Worm (Caenorhabditis elegans): ENCODE results near the gene pxn-1.

Gene pxn-1

DNA sequence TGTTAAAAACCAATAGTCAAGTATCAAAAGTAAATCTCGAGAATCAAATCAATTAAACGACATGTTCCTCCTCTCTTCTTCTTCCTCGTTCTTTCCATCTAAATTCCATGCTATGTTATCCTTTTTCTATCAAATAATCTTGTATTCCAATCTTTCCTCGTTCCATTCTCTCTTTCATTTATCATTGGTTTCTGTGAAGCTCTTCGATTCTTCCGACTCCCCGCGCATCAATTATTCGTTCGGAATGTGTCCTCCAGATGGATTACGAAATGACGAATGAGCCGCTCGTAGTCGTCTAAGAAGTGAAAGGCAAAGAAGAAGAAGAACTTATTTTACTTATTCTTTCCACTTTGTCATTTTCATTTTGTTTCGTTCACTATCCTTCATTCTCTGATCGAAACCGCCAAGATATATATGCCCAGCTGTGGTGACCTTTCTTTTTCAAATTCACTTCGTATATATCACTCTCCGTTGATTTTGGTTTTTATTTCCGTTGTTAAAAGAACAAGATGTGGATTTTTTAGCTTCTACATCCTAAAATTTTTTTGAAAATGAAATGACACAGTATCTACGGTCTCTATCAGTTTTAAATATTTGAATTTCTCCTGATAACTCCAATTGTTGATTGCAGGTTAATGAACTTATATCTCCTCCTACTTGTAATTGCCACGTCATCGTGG is at the start of gene pxn-1:
TSS of gene pxn-1 (plus strand) at position 630 of the 680 bp plus-strand sequence.
- TF ChIP-seq aly-1 (tag; optimal IDR thresholded peaks at IDR 0.05) (no peak), F13C5.2 (tag; optimal IDR thresholded peaks at IDR 0.05) (no peak), tbx-37 (GFP tag; conservative IDR thresholded peaks at IDR 0.05) (no peak), ama-1 (optimal IDR thresholded peaks at IDR 0.05) (no peak), tra-4 (tag; optimal IDR thresholded peaks at IDR 0.05) (no peak), B0310.2 (tag; optimal IDR thresholded peaks at IDR 0.05) (no peak), flt-1 (GFP tag; IDR thresholded peaks at IDR 0.05) (no peak)

DNA sequence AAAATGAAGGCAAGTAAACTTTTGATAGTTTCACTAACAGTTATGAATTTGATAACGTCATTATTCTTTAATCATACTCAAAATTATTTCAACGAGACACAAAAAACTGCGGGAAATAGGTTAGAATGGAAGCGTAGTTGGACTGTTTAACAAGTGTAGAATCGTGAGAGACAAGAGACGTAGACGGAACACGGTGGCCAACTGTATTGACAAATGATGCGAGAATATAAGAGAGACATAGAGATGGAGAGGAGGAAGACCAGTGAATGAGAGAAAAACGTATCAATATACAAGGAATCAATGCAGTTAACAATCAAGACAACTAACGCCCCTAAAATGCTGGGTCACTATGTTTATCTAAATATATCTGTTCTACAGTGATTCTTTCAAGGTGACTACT is 49.1 kb upstream of the pxn-1 start:
- TF ChIP-seq hnd-1 (tag; optimal IDR thresholded peaks at IDR 0.05) (no peak), ceh-13 (GFP tag; optimal IDR thresholded peaks at IDR 0.05) (no peak), sea-1 (GFP tag; conservative IDR thresholded peaks at IDR 0.05) (no peak), tbx-37 (GFP tag; conservative IDR thresholded peaks at IDR 0.05) (no peak), flt-1 (GFP tag; IDR thresholded peaks at IDR 0.05) (no peak), tbx-11 (GFP tag; IDR thresholded peaks at IDR 0.05) (no peak), scrt-1 (GFP tag; IDR thresholded peaks at IDR 0.05) (no peak), ama-1 (optimal IDR thresholded peaks at IDR 0.05) (no peak), tra-4 (tag; optimal IDR thresholded peaks at IDR 0.05) (no peak), B0310.2 (tag; optimal IDR thresholded peaks at IDR 0.05) (no peak), aly-1 (tag; optimal IDR thresholded peaks at IDR 0.05) (no peak), hmg-4 (GFP tag; optimal IDR thresholded peaks at IDR 0.05) (no peak), hmbx-1 (tag; optimal IDR thresholded peaks at IDR 0.05) (no peak), ets-7 (tag; optimal IDR thresholded peaks at IDR 0.05) (no peak), F13C5.2 (tag; optimal IDR thresholded peaks at IDR 0.05) (no peak), ceh-36 (tag; optimal IDR thresholded peaks at IDR 0.05) (no peak)

DNA sequence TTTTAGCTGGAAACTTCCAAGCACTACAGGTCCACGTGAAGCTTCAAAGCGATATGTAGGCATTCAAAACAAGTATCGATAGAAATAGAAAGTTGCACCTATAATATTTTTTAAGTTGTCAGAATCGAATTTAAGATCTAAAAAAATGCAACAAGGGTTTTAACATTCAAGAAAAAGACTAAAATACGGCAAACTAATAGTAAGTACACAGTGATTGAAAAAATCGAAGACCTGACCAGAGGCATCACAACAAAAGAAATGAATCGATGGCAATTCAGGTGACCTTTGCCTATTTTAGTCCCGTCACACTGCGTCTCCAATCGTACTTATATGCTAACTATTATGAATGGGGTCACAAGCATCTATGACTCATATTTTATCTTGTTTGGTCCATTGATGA is 46.8 kb upstream of the pxn-1 start, which contains the start of gene T23B12.5:
TSS of gene T23B12.5 (minus strand) at position 101 of the 400 bp plus-strand sequence.
- TF ChIP-seq tbx-37 (GFP tag; conservative IDR thresholded peaks at IDR 0.05) (no peak), B0310.2 (tag; optimal IDR thresholded peaks at IDR 0.05) (no peak), tra-4 (tag; optimal IDR thresholded peaks at IDR 0.05) (no peak), ama-1 (optimal IDR thresholded peaks at IDR 0.05) (no peak), scrt-1 (GFP tag; IDR thresholded peaks at IDR 0.05) (no peak), hmbx-1 (tag; optimal IDR thresholded peaks at IDR 0.05) (no peak), hmg-4 (GFP tag; optimal IDR thresholded peaks at IDR 0.05) (no peak), sea-1 (GFP tag; conservative IDR thresholded peaks at IDR 0.05) (no peak), ceh-13 (GFP tag; optimal IDR thresholded peaks at IDR 0.05) (no peak), ets-7 (tag; optimal IDR thresholded peaks at IDR 0.05) (no peak)

DNA sequence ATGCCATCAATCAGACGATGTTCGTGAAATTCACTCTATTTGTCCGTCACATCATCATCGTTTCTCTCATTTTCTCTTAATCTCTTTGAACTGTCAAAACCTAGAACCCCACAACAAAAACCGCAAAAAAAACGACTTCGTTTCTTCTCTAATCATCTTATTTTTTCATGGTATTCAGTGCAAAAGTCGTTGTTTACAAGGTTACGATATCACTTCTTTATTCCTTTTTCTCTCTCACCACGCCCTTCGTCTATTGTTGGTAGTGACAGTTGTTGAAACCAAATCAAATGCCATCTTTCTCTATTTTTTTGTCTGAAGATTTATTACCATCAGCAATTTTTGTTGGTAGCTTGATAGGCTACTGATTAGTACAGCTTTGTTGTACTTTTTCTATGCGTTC is 45.4 kb upstream of the pxn-1 start:
- TF ChIP-seq F13C5.2 (tag; optimal IDR thresholded peaks at IDR 0.05) (no peak), flt-1 (GFP tag; IDR thresholded peaks at IDR 0.05) (no peak), pes-1 (GFP tag; IDR thresholded peaks at IDR 0.05) (no peak), tbx-11 (GFP tag; IDR thresholded peaks at IDR 0.05) (no peak), tbx-37 (GFP tag; conservative IDR thresholded peaks at IDR 0.05) (no peak), ama-1 (optimal IDR thresholded peaks at IDR 0.05) (no peak), ets-7 (tag; optimal IDR thresholded peaks at IDR 0.05) (no peak), aly-1 (tag; optimal IDR thresholded peaks at IDR 0.05) (no peak), hnd-1 (tag; optimal IDR thresholded peaks at IDR 0.05) (no peak), ceh-13 (GFP tag; optimal IDR thresholded peaks at IDR 0.05) (no peak), B0310.2 (tag; optimal IDR thresholded peaks at IDR 0.05) (no peak), hmg-4 (GFP tag; optimal IDR thresholded peaks at IDR 0.05) (no peak), tra-4 (tag; optimal IDR thresholded peaks at IDR 0.05) (no peak), scrt-1 (GFP tag; IDR thresholded peaks at IDR 0.05) (no peak), sea-1 (GFP tag; conservative IDR thresholded peaks at IDR 0.05) (no peak), hmbx-1 (tag; optimal IDR thresholded peaks at IDR 0.05) (no peak), ceh-36 (tag; optimal IDR thresholded peaks at IDR 0.05) (no peak)

DNA sequence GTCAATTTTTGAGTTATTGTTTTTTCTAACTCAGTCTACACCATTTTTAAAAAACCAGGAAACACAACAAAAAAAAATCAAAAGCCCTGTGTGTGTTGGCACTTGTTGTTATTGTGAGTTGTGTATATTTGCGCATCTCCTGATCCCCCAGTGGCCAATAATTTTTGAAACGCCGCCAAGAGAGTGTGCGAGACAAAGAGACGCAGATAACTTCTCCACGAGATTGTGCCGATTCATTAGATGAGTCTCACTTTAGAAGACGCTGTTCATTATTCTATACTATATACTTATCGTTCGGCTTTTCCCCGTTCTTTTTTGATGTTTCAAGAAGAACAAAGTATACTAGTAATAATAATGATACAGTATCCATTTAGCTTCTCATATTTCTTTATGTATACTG is 44.0 kb upstream of the pxn-1 start:
- TF ChIP-seq tbx-37 (GFP tag; conservative IDR thresholded peaks at IDR 0.05) (no peak), scrt-1 (GFP tag; IDR thresholded peaks at IDR 0.05) (no peak), sea-1 (GFP tag; conservative IDR thresholded peaks at IDR 0.05) (no peak), ama-1 (optimal IDR thresholded peaks at IDR 0.05) (no peak), ets-7 (tag; optimal IDR thresholded peaks at IDR 0.05) (no peak), hmbx-1 (tag; optimal IDR thresholded peaks at IDR 0.05) (no peak), F13C5.2 (tag; optimal IDR thresholded peaks at IDR 0.05) (no peak), pes-1 (GFP tag; IDR thresholded peaks at IDR 0.05) (no peak), ceh-36 (tag; optimal IDR thresholded peaks at IDR 0.05) (no peak), B0310.2 (tag; optimal IDR thresholded peaks at IDR 0.05) (no peak), aly-1 (tag; optimal IDR thresholded peaks at IDR 0.05) (no peak), hnd-1 (tag; optimal IDR thresholded peaks at IDR 0.05) (no peak), hmg-4 (GFP tag; optimal IDR thresholded peaks at IDR 0.05) (no peak), ceh-13 (GFP tag; optimal IDR thresholded peaks at IDR 0.05) (no peak), tbx-11 (GFP tag; IDR thresholded peaks at IDR 0.05) (no peak), tra-4 (tag; optimal IDR thresholded peaks at IDR 0.05) (no peak), flt-1 (GFP tag; IDR thresholded peaks at IDR 0.05) (no peak)

DNA sequence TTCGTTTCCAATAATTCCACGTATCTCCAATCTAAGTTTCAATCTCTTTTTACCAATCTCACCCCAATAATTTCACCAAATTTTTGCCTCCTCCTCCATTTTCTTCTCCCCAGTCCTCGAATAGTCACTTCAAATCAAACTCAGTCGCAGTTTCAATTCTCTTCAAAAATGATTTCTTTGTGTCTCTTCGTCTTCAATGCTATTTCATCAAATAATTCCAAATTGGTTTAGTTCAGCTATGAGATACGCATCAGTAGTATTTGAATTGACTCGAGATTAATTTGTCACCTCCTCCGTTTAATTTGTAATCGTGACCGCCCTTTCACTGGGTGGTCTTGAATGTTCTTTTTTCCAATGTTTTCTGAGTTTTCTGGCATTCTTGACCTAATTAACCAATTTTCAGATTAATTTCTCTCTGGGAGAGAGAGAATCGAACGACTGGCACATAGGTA is 39.7 kb upstream of the pxn-1 start, which contains the start of gene T23B12.11:
TSS of gene T23B12.11 (plus strand) at position 402 of the 452 bp plus-strand sequence.
- TF ChIP-seq pes-1 (GFP tag; IDR thresholded peaks at IDR 0.05) = no peak
- TF ChIP-seq B0310.2 (tag; optimal IDR thresholded peaks at IDR 0.05) = no peak
- TF ChIP-seq tra-4 (tag; optimal IDR thresholded peaks at IDR 0.05) = no peak
- no peak for TF ChIP-seq ets-7 (tag; optimal IDR thresholded peaks at IDR 0.05)
- TF ChIP-seq flt-1 (GFP tag; IDR thresholded peaks at IDR 0.05) = no peak
- no peak for TF ChIP-seq ama-1 (optimal IDR thresholded peaks at IDR 0.05)
- TF ChIP-seq hmbx-1 (tag; optimal IDR thresholded peaks at IDR 0.05) = no peak
- TF ChIP-seq sea-1 (GFP tag; conservative IDR thresholded peaks at IDR 0.05) = no peak
- no peak for TF ChIP-seq hmg-4 (GFP tag; optimal IDR thresholded peaks at IDR 0.05)
- TF ChIP-seq F13C5.2 (tag; optimal IDR thresholded peaks at IDR 0.05) = no peak
- TF ChIP-seq ceh-36 (tag; optimal IDR thresholded peaks at IDR 0.05) = no peak
- no peak for TF ChIP-seq hnd-1 (tag; optimal IDR thresholded peaks at IDR 0.05)
- TF ChIP-seq ceh-13 (GFP tag; optimal IDR thresholded peaks at IDR 0.05) = no peak
- no peak for TF ChIP-seq scrt-1 (GFP tag; IDR thresholded peaks at IDR 0.05)
- TF ChIP-seq tbx-11 (GFP tag; IDR thresholded peaks at IDR 0.05) = no peak
- no peak for TF ChIP-seq aly-1 (tag; optimal IDR thresholded peaks at IDR 0.05)
- TF ChIP-seq tbx-37 (GFP tag; conservative IDR thresholded peaks at IDR 0.05) = no peak
